Worm (Caenorhabditis elegans): ENCODE data around the gene lias-1.

The lias-1 gene

ce11 chrIII:3548017-3548416 lies 43.1 kb upstream of the lias-1 start, which contains the start of gene C54C6.11:
Gene C54C6.11 (plus strand): TSS chrIII:3548317.
- no peak for TF ChIP-seq ama-1 (optimal IDR thresholded peaks at IDR 0.05)
- no peak for TF ChIP-seq peb-1 (tag; optimal IDR thresholded peaks at IDR 0.05)
- no peak for TF ChIP-seq unc-62 (GFP tag; optimal IDR thresholded peaks at IDR 0.05)
- no peak for TF ChIP-seq nhr-25 (tag; optimal IDR thresholded peaks at IDR 0.05)
- TF ChIP-seq ceh-82 (tag; optimal IDR thresholded peaks at IDR 0.05), result no peak
- no peak for TF ChIP-seq sma-9 (GFP tag; optimal IDR thresholded peaks at IDR 0.05)
- no peak for TF ChIP-seq sma-9 (tag; optimal IDR thresholded peaks at IDR 0.05)
- TF ChIP-seq ztf-1 (GFP tag; conservative IDR thresholded peaks at IDR 0.05), result no peak

- TF ChIP-seq alr-1 (tag; optimal IDR thresholded peaks at IDR 0.05), result no peak
- TF ChIP-seq mdl-1 (tag; optimal IDR thresholded peaks at IDR 0.05), result no peak
- no peak for TF ChIP-seq mab-5 (tag; optimal IDR thresholded peaks at IDR 0.05)
- no peak for TF ChIP-seq nhr-25 (tag; optimal IDR thresholded peaks at IDR 0.05)
- TF ChIP-seq ZK546.5 (tag; optimal IDR thresholded peaks at IDR 0.05), result no peak
- no peak for TF ChIP-seq F13H6.1 (tag; optimal IDR thresholded peaks at IDR 0.05)
- no peak for TF ChIP-seq ztf-11 (tag; optimal IDR thresholded peaks at IDR 0.05)
- no peak for TF ChIP-seq unc-62 (GFP tag; optimal IDR thresholded peaks at IDR 0.05)
- TF ChIP-seq lin-39 (tag; optimal IDR thresholded peaks at IDR 0.05), result no peak
- no peak for TF ChIP-seq nhr-129 (tag; optimal IDR thresholded peaks at IDR 0.05)
Observed at ce11 chrIII:3546323-3546722, 41.4 kb upstream of the lias-1 start, which contains the start of gene C54C6.7. Gene C54C6.7 (minus strand): TSS chrIII:3546423.

DNA sequence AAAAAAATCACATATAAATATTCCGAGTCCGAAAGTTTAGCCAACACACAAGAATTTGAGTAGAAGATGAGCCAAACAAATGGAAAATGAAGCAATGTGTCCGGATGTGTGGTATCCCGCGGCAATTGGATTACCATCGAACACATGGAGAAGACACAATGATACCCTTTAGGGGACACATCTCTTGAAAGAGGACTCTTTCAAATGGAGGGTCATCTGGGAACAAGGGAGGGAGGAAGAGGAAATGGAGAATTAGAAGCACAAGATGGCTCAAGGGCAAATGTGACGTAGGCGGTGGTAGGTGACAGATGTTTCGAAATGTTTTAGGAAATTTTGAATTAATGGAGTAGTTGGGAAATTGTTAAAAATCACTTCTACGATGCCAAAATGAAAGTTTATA lies 38.2 kb upstream of the lias-1 start:
- TF ChIP-seq zag-1 (tag; optimal IDR thresholded peaks at IDR 0.05) (peak; percentile 47), lsy-2 (tag; optimal IDR thresholded peaks at IDR 0.05) (no peak), C34F6.9 (tag; optimal IDR thresholded peaks at IDR 0.05) (peak; percentile 24), sem-4 (tag; optimal IDR thresholded peaks at IDR 0.05) (peak; percentile 43), sma-9 (GFP tag; optimal IDR thresholded peaks at IDR 0.05) (peak; percentile 1), sma-9 (tag; optimal IDR thresholded peaks at IDR 0.05) (no peak)

DNA sequence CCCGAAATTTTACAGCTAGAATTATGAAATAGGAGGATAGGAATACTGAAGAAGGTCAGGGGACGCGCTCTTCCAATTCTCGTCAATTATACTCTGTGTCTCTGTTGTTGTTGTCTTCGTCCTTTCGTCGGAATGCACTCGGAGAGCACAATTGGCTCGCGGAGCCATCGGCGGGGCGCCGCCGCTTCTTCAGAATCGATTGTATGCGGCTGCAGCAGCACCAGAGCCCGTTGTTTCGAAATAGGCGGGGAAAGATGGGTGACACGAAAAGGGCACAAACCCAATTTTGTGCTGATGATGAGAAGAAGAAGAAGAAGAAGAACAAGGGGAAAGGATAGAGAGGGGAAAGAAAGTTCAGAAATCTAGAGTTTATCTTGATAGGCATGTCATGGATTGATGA lies 37.2 kb upstream of the lias-1 start:
- no peak for TF ChIP-seq lin-13 (GFP tag; optimal IDR thresholded peaks at IDR 0.05)
- TF ChIP-seq nhr-129 (tag; optimal IDR thresholded peaks at IDR 0.05), result peak; percentile 22
- no peak for TF ChIP-seq ztf-11 (tag; optimal IDR thresholded peaks at IDR 0.05)
- peak in 1 of 2 experiments; percentile 26 for TF ChIP-seq lsy-2 (tag; optimal IDR thresholded peaks at IDR 0.05)
- peak; percentile 19 for TF ChIP-seq F13H6.1 (tag; optimal IDR thresholded peaks at IDR 0.05)
- no peak for TF ChIP-seq elt-1 (tag; optimal IDR thresholded peaks at IDR 0.05)
- peak; percentile 28 for TF ChIP-seq unc-55 (GFP tag; optimal IDR thresholded peaks at IDR 0.05)
- TF ChIP-seq C34F6.9 (tag; optimal IDR thresholded peaks at IDR 0.05), result peak; percentile 35
- no peak for TF ChIP-seq ceh-16 (tag; optimal IDR thresholded peaks at IDR 0.05)
- TF ChIP-seq crh-2 (tag; optimal IDR thresholded peaks at IDR 0.05), result no peak
- TF ChIP-seq ZK546.5 (tag; optimal IDR thresholded peaks at IDR 0.05), result no peak
- peak; percentile 85 for TF ChIP-seq zag-1 (tag; optimal IDR thresholded peaks at IDR 0.05)
- TF ChIP-seq nhr-23 (tag; optimal IDR thresholded peaks at IDR 0.05), result no peak
- no peak for TF ChIP-seq ceh-82 (tag; optimal IDR thresholded peaks at IDR 0.05)
- no peak for TF ChIP-seq nhr-237 (tag; optimal IDR thresholded peaks at IDR 0.05)
- peak; percentile 1 for TF ChIP-seq sem-4 (tag; optimal IDR thresholded peaks at IDR 0.05)
- no peak for TF ChIP-seq ama-1 (optimal IDR thresholded peaks at IDR 0.05)
- no peak for TF ChIP-seq nhr-77 (tag; optimal IDR thresholded peaks at IDR 0.05)
- TF ChIP-seq elt-3 (tag; optimal IDR thresholded peaks at IDR 0.05), result no peak
- TF ChIP-seq egl-27 (tag; optimal IDR thresholded peaks at IDR 0.05), result no peak
- no peak for TF ChIP-seq blmp-1 (tag; optimal IDR thresholded peaks at IDR 0.05; ENCODE audit: insufficient read depth)

- TF ChIP-seq R02D3.7 (tag; optimal IDR thresholded peaks at IDR 0.05) (no peak), ztf-4 (tag; optimal IDR thresholded peaks at IDR 0.05) (no peak), snpc-4 (tag; optimal IDR thresholded peaks at IDR 0.05) (no peak), ceh-16 (tag; optimal IDR thresholded peaks at IDR 0.05) (no peak), mdl-1 (tag; optimal IDR thresholded peaks at IDR 0.05) (no peak), sma-3 (GFP tag; optimal IDR thresholded peaks at IDR 0.05) (no peak), zag-1 (tag; optimal IDR thresholded peaks at IDR 0.05) (no peak), aly-2 (tag; optimal IDR thresholded peaks at IDR 0.05) (no peak), ama-1 (optimal IDR thresholded peaks at IDR 0.05) (no peak), crh-2 (tag; optimal IDR thresholded peaks at IDR 0.05) (no peak)
Observed at ce11 chrIII:3541539-3541938, 36.6 kb upstream of the lias-1 start, which contains the start of gene ben-1. Gene ben-1 (minus strand): TSS chrIII:3541639.
